Worm (Caenorhabditis elegans) whole organism, L4 larva: Measurements from ENCODE around the gene arrd-3.
"Not testable (repeated sequence)": the region's sequence is repeated elsewhere in the genome, so short reads cannot be mapped to it uniquely, and the experiment has no call there.

Experiments
- ama-1 ChIP-seq: fragments of 150-350 bp; optimal IDR thresholded peaks from 2 replicates; lab custom pipeline; 2014; ENCODE audit warnings: inconsistent platforms, mixed read lengths
- mes-2 ChIP-seq: sonication (generic microtip); optimal IDR thresholded peaks from 2 replicates; lab custom pipeline; 2016; ENCODE audit warnings: missing genotype, mild to moderate bottlenecking, missing genetic modification characterization, missing compliant biosample characterization; ENCODE audit not compliant: poor library complexity, severe bottlenecking
- nhr-10 ChIP-seq: fragments of 150-350 bp; optimal IDR thresholded peaks from 2 replicates; lab custom pipeline; 2014; ENCODE audit warnings: missing biosample characterization, missing genetic modification characterization

ce11 chrII:9461881-9462280 lies 49.5 kb downstream of the arrd-3 start, which contains the start of gene chil-21:
- TF ChIP-seq ama-1 (lab: Kevin White, UChicago); nhr-10 (tag; lab: Kevin White, UChicago); mes-2 (tag; lab: Kevin White, UChicago): not testable (repeated sequence)
